Worm (Caenorhabditis elegans): Measurements from ENCODE around the gene F09D12.2.
"Not testable (repeated sequence)": the region's sequence is repeated elsewhere in the genome, so short reads cannot be mapped to it uniquely, and the experiment has no call there.

F09D12.2 gene

ce11 chrIV:3398078-3398477 lies 45.9 kb downstream of the F09D12.2 start:
- no peak for TF ChIP-seq nhr-237 (tag; optimal IDR thresholded peaks at IDR 0.05)
- TF ChIP-seq pax-3 (tag; optimal IDR thresholded peaks at IDR 0.05) = no peak
- TF ChIP-seq grh-1 (GFP tag; IDR thresholded peaks at IDR 0.05) = no peak
- no peak for TF ChIP-seq fos-1 (tag; optimal IDR thresholded peaks at IDR 0.05)
- TF ChIP-seq isw-1 (GFP tag; IDR thresholded peaks at IDR 0.05) = no peak
- no peak for TF ChIP-seq lin-35 (GFP tag; optimal IDR thresholded peaks at IDR 0.05)
- TF ChIP-seq swsn-7 (tag; optimal IDR thresholded peaks at IDR 0.05) = no peak
- TF ChIP-seq hlh-17 (GFP tag; optimal IDR thresholded peaks at IDR 0.05; ENCODE audit: borderline replicate concordance) = no peak
- TF ChIP-seq ceh-82 (tag; optimal IDR thresholded peaks at IDR 0.05) = no peak
- TF ChIP-seq nhr-84 (tag; optimal IDR thresholded peaks at IDR 0.05) = no peak
- no peak for TF ChIP-seq dsc-1 (tag; optimal IDR thresholded peaks at IDR 0.05)
- no peak for TF ChIP-seq blmp-1 (tag; optimal IDR thresholded peaks at IDR 0.05)
- no peak for TF ChIP-seq unc-30 (tag; optimal IDR thresholded peaks at IDR 0.05)
- no peak for TF ChIP-seq elt-3 (tag; optimal IDR thresholded peaks at IDR 0.05)
- no peak for TF ChIP-seq hlh-4 (tag; optimal IDR thresholded peaks at IDR 0.05)
- no peak for TF ChIP-seq aha-1 (tag; optimal IDR thresholded peaks at IDR 0.05)
- TF ChIP-seq nhr-90 (tag; optimal IDR thresholded peaks at IDR 0.05; ENCODE audit: poor library complexity) = no peak

- no peak for TF ChIP-seq skn-1 (tag; optimal IDR thresholded peaks at IDR 0.05)
- TF ChIP-seq aha-1 (tag; optimal IDR thresholded peaks at IDR 0.05) = no peak
- no peak for TF ChIP-seq zip-4 (GFP tag; optimal IDR thresholded peaks at IDR 0.05)
- no peak for TF ChIP-seq nhr-76 (tag; optimal IDR thresholded peaks at IDR 0.05)
- TF ChIP-seq nhr-71 (tag; optimal IDR thresholded peaks at IDR 0.05) = no peak
- TF ChIP-seq ces-1 (GFP tag; optimal IDR thresholded peaks at IDR 0.05) = no peak
- no peak for TF ChIP-seq mab-9 (GFP tag; IDR thresholded peaks at IDR 0.05)
- TF ChIP-seq ceh-63 (GFP tag; optimal IDR thresholded peaks at IDR 0.05) = no peak
- no peak for TF ChIP-seq nhr-237 (tag; optimal IDR thresholded peaks at IDR 0.05)
- no peak for TF ChIP-seq vab-15 (tag; optimal IDR thresholded peaks at IDR 0.05)
- TF ChIP-seq ceh-90 (tag; optimal IDR thresholded peaks at IDR 0.05) = no peak
- no peak for TF ChIP-seq irx-1 (tag; optimal IDR thresholded peaks at IDR 0.05)
Observed at ce11 chrIV:3395581-3395980, 48.4 kb downstream of the F09D12.2 start, which contains the start of gene C04C3.14. Gene C04C3.14 (plus strand): TSS chrIV:3395881.

ce11 chrIV:3394066-3394465 lies 49.9 kb downstream of the F09D12.2 start, which contains the start of gene C04C3.4:
Gene C04C3.4 (plus strand): TSS chrIV:3394366.
- not testable (repeated sequence) for TF ChIP-seq C16A3.4 (tag; optimal IDR thresholded peaks at IDR 0.05); aha-1 (tag; optimal IDR thresholded peaks at IDR 0.05); nhr-85 (tag)
